Worm (Caenorhabditis elegans): ENCODE measurements around the gene F42C5.6.

The F42C5.6 gene

DNA sequence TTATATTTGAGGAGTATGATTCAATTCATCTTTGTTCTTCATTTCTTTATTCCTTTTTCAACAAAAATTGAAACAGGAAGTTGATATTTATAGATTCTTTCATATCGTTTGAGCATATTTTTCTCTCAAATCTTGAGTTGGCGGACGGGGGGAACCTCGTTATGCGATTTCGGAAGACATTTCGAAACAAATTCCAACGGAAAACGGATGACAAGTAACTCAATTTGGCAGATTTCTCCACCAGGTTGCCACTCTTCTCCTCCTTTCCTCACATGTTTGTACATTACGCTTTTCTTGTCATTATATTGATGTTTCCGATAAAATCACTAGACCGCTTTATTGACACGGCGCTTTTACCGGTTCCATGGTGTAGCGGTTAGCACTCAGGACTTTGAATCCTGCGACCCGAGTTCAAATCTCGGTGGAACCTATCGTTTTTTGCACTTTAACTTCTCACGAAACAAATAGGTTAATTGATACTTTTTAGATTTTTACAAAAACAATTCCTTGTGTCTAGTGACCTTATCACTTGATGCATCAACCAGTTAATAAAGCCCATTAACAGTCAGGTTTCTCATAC is 33.8 kb downstream of the F42C5.6 start:
- peak; percentile 57 for TF ChIP-seq unc-42 (tag; optimal IDR thresholded peaks at IDR 0.05)
- TF ChIP-seq ceh-31 (tag; optimal IDR thresholded peaks at IDR 0.05): no peak

DNA sequence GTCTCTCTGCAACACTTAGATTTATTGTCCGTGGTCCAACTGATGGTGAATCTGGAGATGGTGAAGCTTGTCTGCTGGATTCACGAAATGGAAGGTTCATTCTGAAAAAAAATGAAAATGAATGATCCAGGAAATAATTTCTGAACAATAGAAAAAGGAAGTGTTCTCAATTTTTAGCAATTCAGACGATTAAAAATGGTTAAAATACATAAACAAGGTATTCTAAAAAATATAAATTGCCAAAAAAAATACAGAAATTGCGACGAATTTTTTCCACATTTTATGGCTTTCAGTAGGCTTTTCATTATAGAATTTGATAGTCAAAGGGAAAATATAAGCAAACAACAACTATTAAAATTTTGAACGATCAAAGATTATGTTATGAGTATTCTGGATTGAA is 45.7 kb downstream of the F42C5.6 start, which contains the start of gene glb-2:
TSS of gene glb-2 (minus strand) at position 101 of the 400 bp plus-strand sequence.
- no peak for TF ChIP-seq zip-5 (tag; optimal IDR thresholded peaks at IDR 0.05)
- TF ChIP-seq lin-11 (tag; optimal IDR thresholded peaks at IDR 0.05): no peak
- no peak for TF ChIP-seq ttx-3 (tag; optimal IDR thresholded peaks at IDR 0.05)
- TF ChIP-seq ceh-24 (tag; optimal IDR thresholded peaks at IDR 0.05): no peak
- TF ChIP-seq mec-3 (tag; optimal IDR thresholded peaks at IDR 0.05; ENCODE audit: borderline replicate concordance): no peak
- TF ChIP-seq gmeb-2 (tag; optimal IDR thresholded peaks at IDR 0.05): no peak
- no peak for TF ChIP-seq dve-1 (tag; optimal IDR thresholded peaks at IDR 0.05)
- TF ChIP-seq nhr-11 (tag; optimal IDR thresholded peaks at IDR 0.05): no peak
- no peak for TF ChIP-seq F13H6.1 (tag; optimal IDR thresholded peaks at IDR 0.05)
- TF ChIP-seq elt-4 (tag; optimal IDR thresholded peaks at IDR 0.05): no peak
- no peak for TF ChIP-seq ceh-19 (GFP tag; optimal IDR thresholded peaks at IDR 0.05)
- no peak for TF ChIP-seq tbx-7 (tag; optimal IDR thresholded peaks at IDR 0.05)
- TF ChIP-seq K09A11.1 (tag; optimal IDR thresholded peaks at IDR 0.05; ENCODE audit: insufficient read depth): no peak
- TF ChIP-seq hlh-13 (GFP tag; optimal IDR thresholded peaks at IDR 0.05): no peak
- no peak for TF ChIP-seq elt-2 (tag; optimal IDR thresholded peaks at IDR 0.05)
- no peak for TF ChIP-seq pha-4 (tag; optimal IDR thresholded peaks at IDR 0.05)
- no peak for TF ChIP-seq T23F11.4 (GFP tag; optimal IDR thresholded peaks at IDR 0.05)
- TF ChIP-seq fkh-10 (GFP tag; optimal IDR thresholded peaks at IDR 0.05): no peak
- no peak for TF ChIP-seq K02D7.2 (tag; optimal IDR thresholded peaks at IDR 0.05)

- no peak for TF ChIP-seq nfya-1 (tag; optimal IDR thresholded peaks at IDR 0.05)
Observed at ce11 chrIV:7260587-7260986, 48.3 kb downstream of the F42C5.6 start, which contains the start of gene C06E4.3. C06E4.3 (plus strand) TSS chrIV:7260875.
